Worm (Caenorhabditis elegans): Measurements from ENCODE around the gene F44A6.4.

Gene F44A6.4

DNA sequence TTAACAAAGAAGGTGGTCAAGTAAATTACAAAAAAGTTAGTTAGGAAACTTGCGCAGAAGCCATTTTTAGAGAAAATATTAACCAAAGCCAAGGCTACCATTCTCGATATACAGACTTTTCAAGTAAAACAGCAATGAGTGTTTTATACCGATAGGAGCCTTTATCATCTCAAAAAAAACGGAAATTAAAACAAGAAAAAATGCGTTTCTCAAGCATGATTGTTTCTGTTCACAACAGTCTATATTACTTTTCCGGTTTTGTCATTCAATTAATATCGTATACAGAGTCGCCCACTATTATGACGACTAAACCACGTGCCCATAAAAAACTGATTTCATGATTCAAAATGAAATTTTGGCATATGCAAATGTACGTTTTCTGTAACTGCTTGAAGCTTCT, 25.6 kb upstream of the F44A6.4 start, which contains the start of gene str-74:
Gene str-74, minus strand, starts transcription at position 101 of the 400 bp plus-strand sequence.
- no peak for TF ChIP-seq cnd-1 (tag; optimal IDR thresholded peaks at IDR 0.05)
- no peak for TF ChIP-seq hlh-1 (tag; optimal IDR thresholded peaks at IDR 0.05)
- TF ChIP-seq lsy-2 (tag; optimal IDR thresholded peaks at IDR 0.05), result no peak
- no peak for TF ChIP-seq blmp-1 (tag; optimal IDR thresholded peaks at IDR 0.05)
- no peak for TF ChIP-seq unc-62 (GFP tag; optimal IDR thresholded peaks at IDR 0.05)
- no peak for TF ChIP-seq ham-2 (GFP tag; optimal IDR thresholded peaks at IDR 0.05)
- TF ChIP-seq bed-3 (GFP tag; optimal IDR thresholded peaks at IDR 0.05), result no peak
- TF ChIP-seq zip-8 (tag; optimal IDR thresholded peaks at IDR 0.05), result no peak
- no peak for TF ChIP-seq mep-1 (tag; optimal IDR thresholded peaks at IDR 0.05)

DNA sequence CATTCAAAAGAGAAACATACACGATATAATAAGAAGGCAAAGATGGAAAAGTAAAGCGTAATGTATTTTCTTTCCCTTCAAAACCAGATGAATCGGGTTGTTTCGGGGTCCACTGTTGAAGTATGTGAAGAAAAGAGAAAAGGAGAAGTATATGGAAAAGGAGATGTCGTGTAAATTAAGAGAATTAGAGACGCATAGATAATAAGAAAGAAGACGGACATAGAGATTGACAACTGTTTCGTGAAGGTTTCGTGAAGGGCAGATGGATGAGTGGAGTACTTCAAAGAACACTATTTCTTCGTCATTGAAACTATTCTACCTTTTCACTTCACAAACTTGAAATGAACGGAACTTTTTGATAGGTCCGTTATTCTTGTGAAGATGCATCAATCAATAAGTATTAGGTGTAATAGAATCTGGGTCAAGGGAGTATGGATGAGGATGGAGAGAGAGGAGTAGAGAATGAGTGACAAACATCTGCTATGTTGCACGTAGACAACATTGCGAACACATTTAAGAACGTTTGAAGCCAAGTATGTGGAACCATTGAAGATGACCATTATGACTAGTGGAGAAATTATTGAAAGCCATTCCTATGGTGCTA, 23.0 kb upstream of the F44A6.4 start:
- TF ChIP-seq ceh-83 (GFP tag; optimal IDR thresholded peaks at IDR 0.05) (no peak), hlh-1 (tag; optimal IDR thresholded peaks at IDR 0.05) (peak; percentile 64), elt-1 (tag; optimal IDR thresholded peaks at IDR 0.05; ENCODE audit: borderline replicate concordance, insufficient read depth) (no peak), mep-1 (tag; optimal IDR thresholded peaks at IDR 0.05) (no peak), nhr-76 (tag; optimal IDR thresholded peaks at IDR 0.05) (no peak), mab-5 (tag; optimal IDR thresholded peaks at IDR 0.05) (peak; percentile 15), unc-62 (GFP tag; optimal IDR thresholded peaks at IDR 0.05) (peak; percentile 84), unc-120 (tag; optimal IDR thresholded peaks at IDR 0.05; ENCODE audit: poor library complexity, severe bottlenecking) (peak; percentile 57)

DNA sequence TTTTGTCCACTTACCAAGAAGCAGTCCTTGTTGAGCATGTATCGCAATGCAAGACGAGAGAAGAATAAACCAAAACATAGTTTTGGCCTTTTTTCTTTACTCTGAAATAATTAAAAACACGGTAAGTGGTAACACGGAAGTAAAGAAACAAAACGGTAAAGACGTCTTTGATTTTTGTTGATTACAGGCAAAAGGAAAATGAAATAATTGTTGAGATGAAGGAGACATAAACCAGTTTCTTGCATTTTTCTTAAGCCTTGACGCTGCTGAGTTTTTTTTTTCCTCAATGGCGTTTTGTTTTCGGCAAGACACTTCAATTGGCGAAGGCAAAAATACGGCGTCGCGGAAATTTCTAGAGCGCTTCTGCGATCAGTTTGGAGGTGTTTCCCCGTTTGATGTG, 21.5 kb upstream of the F44A6.4 start, which contains the start of gene zipt-13:
Gene zipt-13, minus strand, starts transcription at position 101 of the 400 bp plus-strand sequence.
- TF ChIP-seq bed-3 (GFP tag; optimal IDR thresholded peaks at IDR 0.05), result no peak
- TF ChIP-seq ceh-83 (GFP tag; optimal IDR thresholded peaks at IDR 0.05), result no peak
- TF ChIP-seq lin-13 (tag; optimal IDR thresholded peaks at IDR 0.05), result no peak
- TF ChIP-seq ztf-11 (tag; optimal IDR thresholded peaks at IDR 0.05), result no peak
- TF ChIP-seq ham-2 (GFP tag; optimal IDR thresholded peaks at IDR 0.05), result no peak
- no peak for TF ChIP-seq lsy-2 (tag; optimal IDR thresholded peaks at IDR 0.05)
- TF ChIP-seq zip-8 (tag; optimal IDR thresholded peaks at IDR 0.05), result no peak
- no peak for TF ChIP-seq unc-62 (GFP tag; optimal IDR thresholded peaks at IDR 0.05)
- TF ChIP-seq pha-4 (tag; optimal IDR thresholded peaks at IDR 0.05), result no peak
- TF ChIP-seq nhr-12 (tag; optimal IDR thresholded peaks at IDR 0.05), result no peak
- TF ChIP-seq tbx-8 (GFP tag; optimal IDR thresholded peaks at IDR 0.05), result no peak
- TF ChIP-seq drap-1 (GFP tag; optimal IDR thresholded peaks at IDR 0.05), result no peak
- TF ChIP-seq ceh-39 (tag; optimal IDR thresholded peaks at IDR 0.05), result no peak
- TF ChIP-seq snpc-4 (tag; optimal IDR thresholded peaks at IDR 0.05), result no peak

DNA sequence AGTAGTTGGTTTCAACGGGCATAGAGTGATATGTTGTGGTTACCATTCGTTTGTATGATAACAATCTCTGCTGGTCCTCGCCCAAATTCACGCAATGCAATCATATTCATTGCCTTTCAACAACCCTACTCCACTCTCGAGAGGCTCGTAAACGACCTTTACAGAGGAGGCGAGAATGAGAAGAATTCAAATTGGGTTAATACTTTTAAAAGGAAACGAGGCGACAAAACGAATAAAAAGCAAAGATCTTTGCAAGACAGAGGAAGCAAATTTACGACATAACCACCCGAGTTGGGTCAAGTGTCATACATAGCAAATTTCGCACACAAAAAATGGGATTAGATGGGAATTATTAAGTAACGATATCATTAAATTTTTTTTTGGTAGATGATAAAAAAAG, 17.1 kb upstream of the F44A6.4 start:
- TF ChIP-seq ham-2 (GFP tag; optimal IDR thresholded peaks at IDR 0.05) (no peak), ces-1 (GFP tag; optimal IDR thresholded peaks at IDR 0.05) (peak; percentile 37), nhr-237 (tag; optimal IDR thresholded peaks at IDR 0.05) (no peak)

DNA sequence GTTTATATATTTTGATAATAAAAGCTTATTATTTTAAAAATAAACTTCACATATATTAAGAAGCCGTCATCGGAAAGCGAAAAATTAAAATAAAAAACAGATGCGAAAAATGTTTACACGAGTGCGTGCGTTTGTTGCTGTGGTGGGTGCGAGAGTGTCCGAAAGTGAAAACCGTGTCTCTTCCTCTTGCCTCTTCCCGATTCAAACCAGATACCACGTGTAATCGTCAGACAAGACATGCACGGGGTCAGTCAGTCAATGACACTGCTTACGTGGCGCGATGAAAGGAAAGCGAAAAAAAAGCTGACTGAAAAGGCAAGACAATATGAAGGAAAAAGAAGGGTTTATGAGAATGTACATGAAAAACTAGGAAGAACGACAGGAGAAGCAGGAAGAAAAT, 15.6 kb upstream of the F44A6.4 start:
- TF ChIP-seq nhr-76 (tag; optimal IDR thresholded peaks at IDR 0.05), result no peak
- TF ChIP-seq blmp-1 (tag; optimal IDR thresholded peaks at IDR 0.05), result peak; percentile 82

DNA sequence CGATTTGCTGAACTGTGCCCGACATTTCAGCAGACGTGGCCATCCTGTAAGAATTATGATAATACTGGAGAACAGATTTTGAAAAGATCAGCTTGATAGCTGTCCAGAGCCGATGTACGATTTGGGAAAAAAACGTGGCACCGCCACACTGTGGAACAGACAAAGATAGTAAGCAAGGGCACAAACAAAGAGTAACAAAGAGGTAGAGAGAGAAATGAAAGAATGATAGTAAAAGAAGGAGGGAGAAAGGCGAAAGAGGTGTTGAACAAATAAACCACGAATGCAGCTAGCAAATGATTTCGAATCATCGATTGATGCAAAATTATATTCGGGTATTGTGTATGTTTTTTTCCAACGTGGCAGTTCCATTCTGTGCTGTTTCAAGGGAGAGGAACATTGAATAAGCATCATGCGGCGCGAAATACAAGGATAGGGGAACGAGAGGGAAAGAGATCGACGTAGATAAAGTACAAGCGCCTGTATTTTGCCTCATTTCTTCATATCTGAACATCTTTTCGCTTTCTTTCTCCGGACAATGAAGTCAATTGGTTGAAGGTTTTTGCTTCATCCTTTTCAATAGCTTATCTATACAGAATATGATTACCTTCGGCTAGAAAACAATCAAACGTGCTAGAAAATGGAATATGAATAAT, 12.9 kb upstream of the F44A6.4 start, which contains the start of gene C14H10.3:
Gene C14H10.3, minus strand, starts transcription at position 44 of the 653 bp plus-strand sequence.
- TF ChIP-seq elt-1 (tag; optimal IDR thresholded peaks at IDR 0.05; ENCODE audit: borderline replicate concordance, insufficient read depth) (peak; percentile 62), lin-13 (tag; optimal IDR thresholded peaks at IDR 0.05) (no peak), ham-2 (GFP tag; optimal IDR thresholded peaks at IDR 0.05) (peak; percentile 16), mep-1 (tag; optimal IDR thresholded peaks at IDR 0.05) (no peak), ceh-39 (tag; optimal IDR thresholded peaks at IDR 0.05) (no peak), ceh-83 (GFP tag; optimal IDR thresholded peaks at IDR 0.05) (no peak), hlh-1 (tag; optimal IDR thresholded peaks at IDR 0.05) (no peak), bed-3 (GFP tag; optimal IDR thresholded peaks at IDR 0.05) (no peak), ces-1 (GFP tag; optimal IDR thresholded peaks at IDR 0.05) (no peak), blmp-1 (tag; optimal IDR thresholded peaks at IDR 0.05) (no peak), nhr-28 (tag; optimal IDR thresholded peaks at IDR 0.05) (no peak), mls-2 (tag; optimal IDR thresholded peaks at IDR 0.05) (no peak), flh-1 (GFP tag; optimal IDR thresholded peaks at IDR 0.05) (no peak), ceh-43 (GFP tag; optimal IDR thresholded peaks at IDR 0.05) (no peak), pha-4 (tag; optimal IDR thresholded peaks at IDR 0.05) (no peak), elt-3 (tag; optimal IDR thresholded peaks at IDR 0.05) (no peak), lin-32 (GFP tag; optimal IDR thresholded peaks at IDR 0.05) (no peak)

Data from whole organism, mixed stage, embryonic.